Fruit fly (Drosophila melanogaster) whole organism, embryonic: ENCODE data around the gene D.

Experiments used
- CG10959 ChIP-seq: fragments of 200-800 bp; sonication (Bioruptor generic); IDR thresholded peaks from 2 replicates; pipeline ENCODE4 v1.3.6; 2022; ENCODE audit warnings: missing biosample characterization, missing genetic modification characterization
- CG10979 ChIP-seq: fragments of 200-800 bp; sonication (Bioruptor generic); optimal IDR thresholded peaks from 2 replicates; lab custom pipeline; 2018; ENCODE audit warnings: missing biosample characterization, mild to moderate bottlenecking, missing genetic modification characterization, moderate library complexity
- CG14860 ChIP-seq: fragments of 200-800 bp; sonication (Bioruptor generic); IDR thresholded peaks from 3 replicates; pipeline ENCODE4 v1.3.6; 2022; ENCODE audit warnings: missing biosample characterization, missing genetic modification characterization; ENCODE audit not compliant: partially characterized antibody
- CG15269 ChIP-seq: fragments of 200-800 bp; sonication (Bioruptor generic); optimal IDR thresholded peaks from 2 replicates; lab custom pipeline; 2018; ENCODE audit warnings: missing biosample characterization, mild to moderate bottlenecking, missing genetic modification characterization, moderate library complexity
- CG16813 ChIP-seq: fragments of 200-800 bp; sonication (Bioruptor generic); IDR thresholded peaks from 3 replicates; pipeline ENCODE4 v1.3.6; 2022; ENCODE audit warnings: missing biosample characterization, missing genetic modification characterization; ENCODE audit not compliant: partially characterized antibody
- CG1792 ChIP-seq: fragments of 200-800 bp; sonication (Bioruptor generic); optimal IDR thresholded peaks from 2 replicates; lab custom pipeline; 2016; ENCODE audit warnings: missing biosample characterization, missing genetic modification characterization
- CG18262 ChIP-seq: fragments of 200-800 bp; optimal IDR thresholded peaks from 3 replicates; lab custom pipeline; 2019; ENCODE audit warnings: missing biosample characterization, mild to moderate bottlenecking, missing genetic modification characterization, moderate library complexity
- CG18476 ChIP-seq: fragments of 200-800 bp; sonication (Bioruptor generic); optimal IDR thresholded peaks from 2 replicates; lab custom pipeline; 2016; ENCODE audit warnings: missing biosample characterization, mild to moderate bottlenecking, missing genetic modification characterization
- CG2875 ChIP-seq: fragments of 200-800 bp; sonication (Bioruptor generic); optimal IDR thresholded peaks from 2 replicates; lab custom pipeline; 2017; ENCODE audit warnings: missing biosample characterization, mild to moderate bottlenecking, missing genetic modification characterization, missing genetic modification reagents
- CG4360 ChIP-seq: fragments of 200-800 bp; sonication (Bioruptor generic); IDR thresholded peaks from 2 replicates; pipeline ENCODE4 v1.3.6; 2022; ENCODE audit warnings: missing biosample characterization, missing genetic modification characterization
- CG43689 ChIP-seq: fragments of 200-800 bp; sonication (Bioruptor generic); IDR thresholded peaks from 2 replicates; pipeline ENCODE4 v1.3.6; 2022; ENCODE audit warnings: missing biosample characterization, missing genetic modification characterization
- CG4424 ChIP-seq: fragments of 200-800 bp; sonication (Bioruptor generic); optimal IDR thresholded peaks from 3 replicates; lab custom pipeline; 2016; ENCODE audit warnings: missing biosample characterization, missing genetic modification characterization
- CG4707 ChIP-seq: fragments of 200-800 bp; sonication (Bioruptor generic); optimal IDR thresholded peaks from 2 replicates; lab custom pipeline; 2018; ENCODE audit warnings: missing biosample characterization, mild to moderate bottlenecking, missing genetic modification characterization, moderate library complexity
- CG5180 ChIP-seq: fragments of 200-800 bp; sonication (Bioruptor generic); optimal IDR thresholded peaks from 3 replicates; lab custom pipeline; 2017; ENCODE audit warnings: missing biosample characterization, missing genetic modification characterization, mild to moderate bottlenecking, moderate library complexity, missing genetic modification reagents
- CG6854 ChIP-seq: fragments of 200-800 bp; sonication (Bioruptor generic); optimal IDR thresholded peaks from 3 replicates; lab custom pipeline; 2017; ENCODE audit warnings: missing biosample characterization, mild to moderate bottlenecking, missing genetic modification characterization
- CG9727 ChIP-seq: fragments of 200-800 bp; sonication (Bioruptor generic); optimal IDR thresholded peaks from 3 replicates; lab custom pipeline; 2017; ENCODE audit warnings: missing biosample characterization, mild to moderate bottlenecking, missing genetic modification characterization
- CG9817 ChIP-seq: fragments of 200-800 bp; sonication (Bioruptor generic); optimal IDR thresholded peaks from 2 replicates; lab custom pipeline; 2018; ENCODE audit warnings: missing biosample characterization, mild to moderate bottlenecking, missing genetic modification characterization, moderate library complexity
- CG9932 ChIP-seq: fragments of 200-800 bp; sonication (Bioruptor generic); IDR thresholded peaks from 2 replicates; pipeline ENCODE4 v1.3.6; 2022; ENCODE audit warnings: missing biosample characterization, missing genetic modification characterization
- D ChIP-seq, 2 experiments: fragments of 200-800 bp in 1 of 2; fragments of >200 bp in 1 of 2; sonication (Bioruptor generic) in 1 of 2; optimal IDR thresholded peaks; 2 replicates in 1 of 2; 3 replicates in 1 of 2; lab custom pipeline; 2017; ENCODE audit warnings: mild to moderate bottlenecking in 1 of 2, missing biosample characterization in 1 of 2, missing genetic modification characterization in 1 of 2, missing genetic modification reagents in 1 of 2
- MBD-R2 ChIP-seq: fragments of 200-800 bp; sonication (Bioruptor generic); IDR thresholded peaks from 2 replicates; pipeline ENCODE4 v1.3.6; 2022; ENCODE audit warnings: missing biosample characterization, missing genetic modification characterization
- Med ChIP-seq: fragments of 200-800 bp; sonication (Bioruptor generic); peaks from one replicate; lab custom pipeline; 2016; ENCODE audit warnings: missing biosample characterization, missing genetic modification characterization, mild to moderate bottlenecking, inconsistent platforms, moderate library complexity
- Ptx1 ChIP-seq: fragments of 200-800 bp; sonication (Bioruptor generic); IDR thresholded peaks from 2 replicates; pipeline ENCODE4 v1.3.6; 2022; ENCODE audit warnings: missing biosample characterization, missing genetic modification characterization
- Sox100B ChIP-seq: fragments of 200-800 bp; sonication (Bioruptor generic); optimal IDR thresholded peaks from 3 replicates; lab custom pipeline; 2018; ENCODE audit warnings: missing biosample characterization, mild to moderate bottlenecking, missing genetic modification characterization
- Sox102F ChIP-seq: fragments of 200-800 bp; sonication (Bioruptor generic); optimal IDR thresholded peaks from 2 replicates; lab custom pipeline; 2018; ENCODE audit warnings: missing biosample characterization, mild to moderate bottlenecking, missing genetic modification characterization, moderate library complexity
- Xrp1 ChIP-seq: fragments of 200-800 bp; sonication (Bioruptor generic); IDR thresholded peaks from 2 replicates; pipeline ENCODE4 v1.3.6; 2022; ENCODE audit warnings: missing biosample characterization, missing genetic modification characterization
- YL-1 ChIP-seq: fragments of 200-800 bp; sonication (Bioruptor generic); optimal IDR thresholded peaks from 3 replicates; lab custom pipeline; 2017; ENCODE audit warnings: missing biosample characterization, mild to moderate bottlenecking, missing genetic modification characterization
- bsh ChIP-seq, 2 experiments: fragments of 200-800 bp; sonication (Bioruptor generic); optimal IDR thresholded peaks; 2 replicates each; lab custom pipeline; 2017 to 2018; ENCODE audit warnings: mild to moderate bottlenecking in 2 of 2, missing biosample characterization in 2 of 2, missing genetic modification characterization in 2 of 2, moderate library complexity in 1 of 2
- chn ChIP-seq: fragments of 200-800 bp; sonication (Bioruptor generic); optimal IDR thresholded peaks from 2 replicates; lab custom pipeline; 2016; ENCODE audit warnings: missing biosample characterization, missing genetic modification characterization
- ci ChIP-seq: fragments of 200-800 bp; sonication (Bioruptor generic); IDR thresholded peaks from 3 replicates; pipeline ENCODE4 v1.3.6; 2022; ENCODE audit warnings: missing biosample characterization, missing genetic modification characterization
- dmrt99B ChIP-seq: fragments of 200-800 bp; sonication (Bioruptor generic); optimal IDR thresholded peaks from 2 replicates; lab custom pipeline; 2018; ENCODE audit warnings: missing biosample characterization, mild to moderate bottlenecking, missing genetic modification characterization, moderate library complexity
- gem ChIP-seq: fragments of 200-800 bp; sonication (Bioruptor generic); optimal IDR thresholded peaks from 2 replicates; lab custom pipeline; 2019; ENCODE audit warnings: missing biosample characterization, mild to moderate bottlenecking, missing genetic modification characterization, moderate library complexity
- lmd ChIP-seq: fragments of 200-800 bp; sonication (Bioruptor generic); IDR thresholded peaks from 2 replicates; pipeline ENCODE4 v1.3.6; 2022; ENCODE audit warnings: missing biosample characterization, missing genetic modification characterization
- lola ChIP-seq, 3 experiments: fragments of >200 bp in 2 of 3; fragments of 200-800 bp in 1 of 3; sonication (Bioruptor generic) in 1 of 3; optimal IDR thresholded peaks; 2 replicates each; lab custom pipeline; 2017 to 2019; ENCODE audit warnings: missing biosample characterization in 3 of 3, missing genetic modification characterization in 3 of 3, mild to moderate bottlenecking in 1 of 3, moderate library complexity in 1 of 3
- luna ChIP-seq: fragments of 200-800 bp; sonication (Bioruptor generic); optimal IDR thresholded peaks from 2 replicates; lab custom pipeline; 2016; ENCODE audit warnings: missing biosample characterization, missing genetic modification characterization
- mam ChIP-seq: fragments of 200-800 bp; sonication (Bioruptor generic); optimal IDR thresholded peaks from 3 replicates; lab custom pipeline; 2016; ENCODE audit warnings: missing biosample characterization, missing genetic modification characterization
- nau ChIP-seq: fragments of 200-800 bp; sonication (Bioruptor generic); optimal IDR thresholded peaks from 3 replicates; lab custom pipeline; 2017; ENCODE audit warnings: missing biosample characterization, mild to moderate bottlenecking, missing genetic modification characterization, missing genetic modification reagents
- odd ChIP-seq: fragments of 200-800 bp; sonication (Bioruptor generic); optimal IDR thresholded peaks from 2 replicates; lab custom pipeline; 2017; ENCODE audit warnings: missing biosample characterization, mild to moderate bottlenecking, missing genetic modification characterization
- phol ChIP-seq: fragments of 200-800 bp; sonication (Bioruptor generic); optimal IDR thresholded peaks from 3 replicates; lab custom pipeline; 2018; ENCODE audit warnings: missing biosample characterization, mild to moderate bottlenecking, missing genetic modification characterization, moderate library complexity
- row ChIP-seq: fragments of 200-800 bp; sonication (Bioruptor generic); IDR thresholded peaks from 3 replicates; pipeline ENCODE4 v1.3.6; 2022; ENCODE audit warnings: missing biosample characterization, missing genetic modification characterization
- sc ChIP-seq, 3 experiments: fragments of >200 bp in 2 of 3; fragments of 200-800 bp in 1 of 3; sonication (Bioruptor generic) in 1 of 3; optimal IDR thresholded peaks; 2 replicates in 2 of 3; 3 replicates in 1 of 3; lab custom pipeline; 2017; ENCODE audit warnings: mild to moderate bottlenecking in 1 of 3, missing biosample characterization in 1 of 3, missing genetic modification characterization in 1 of 3, missing genetic modification reagents in 1 of 3
- sqz ChIP-seq: fragments of 200-800 bp; sonication (Bioruptor generic); optimal IDR thresholded peaks from 3 replicates; lab custom pipeline; 2018; ENCODE audit warnings: missing biosample characterization, mild to moderate bottlenecking, missing genetic modification characterization
- stc ChIP-seq: fragments of 200-800 bp; sonication (Bioruptor generic); IDR thresholded peaks from 2 replicates; pipeline ENCODE4 v1.3.6; 2022; ENCODE audit warnings: missing biosample characterization, missing genetic modification characterization
- tap ChIP-seq: fragments of 200-800 bp; optimal IDR thresholded peaks from 3 replicates; lab custom pipeline; 2019; ENCODE audit warnings: missing biosample characterization, mild to moderate bottlenecking, missing genetic modification characterization, moderate library complexity
- unpg ChIP-seq: fragments of 200-800 bp; sonication (Bioruptor generic); optimal IDR thresholded peaks from 3 replicates; lab custom pipeline; 2018; ENCODE audit warnings: missing biosample characterization, mild to moderate bottlenecking, missing genetic modification characterization, moderate library complexity
- vvl ChIP-seq: fragments of 200-800 bp; sonication (Bioruptor generic); IDR thresholded peaks from 2 replicates; pipeline ENCODE4 v1.3.6; 2022; ENCODE audit warnings: missing biosample characterization, missing genetic modification characterization
- wor ChIP-seq: fragments of 200-800 bp; sonication (Bioruptor generic); IDR thresholded peaks from 2 replicates; pipeline ENCODE4 v1.3.6; 2022; ENCODE audit warnings: missing biosample characterization, missing genetic modification characterization

The D gene

dm6 chr3L:14172174-14172940, 6.1 kb downstream of the D start (continued):
- TF ChIP-seq CG6854 (GFP tag; lab: Kevin White, UChicago) = peak; percentile 11
- TF ChIP-seq MBD-R2 (GFP tag; lab: Robert Waterston, UW) = no peak
- peak; percentile 34 for TF ChIP-seq CG18476 (GFP tag; lab: Kevin White, UChicago)
- peak; percentile 31 for TF ChIP-seq nau (GFP tag; lab: Kevin White, UChicago)
- TF ChIP-seq unpg (GFP tag; lab: Kevin White, UChicago) = peak; percentile 51
- no peak for TF ChIP-seq mam
- TF ChIP-seq CG9817 (tag; lab: Kevin White, UChicago) = no peak
- peak; percentile 58 for TF ChIP-seq CG2875
- peak; percentile 53 for TF ChIP-seq odd
- peak; percentile 23 for TF ChIP-seq sqz
- peak; percentile 20; the same call in 1 of the 3 replicates for TF ChIP-seq ci (GFP tag; lab: Robert Waterston, UW)
- no peak for TF ChIP-seq sc (optimal IDR thresholded peaks at IDR 0.05; lab: Kevin White, UChicago)
- TF ChIP-seq sc (GFP tag; optimal IDR thresholded peaks at IDR 0.05; lab: Kevin White, UChicago) = peak; percentile 25
- peak; percentile 22 for TF ChIP-seq CG5180 (GFP tag; lab: Kevin White, UChicago)
- TF ChIP-seq lola (GFP tag; optimal IDR thresholded peaks at IDR 0.05; lab: Kevin White, UChicago) = peak in 1 of 3 experiments; percentile 78
- TF ChIP-seq tap = peak; percentile 3
- peak; percentile 49 for TF ChIP-seq CG9727 (GFP tag; lab: Kevin White, UChicago)
- TF ChIP-seq Xrp1 = peak; percentile 47; the same call in 1 of the 2 replicates
- TF ChIP-seq dmrt99B (tag; lab: Kevin White, UChicago) = peak; percentile 66
- no peak for TF ChIP-seq CG14860
- peak; percentile 49 for TF ChIP-seq Sox102F (GFP tag; lab: Kevin White, UChicago)
- TF ChIP-seq CG43689 (GFP tag; lab: Robert Waterston, UW) = no peak
- TF ChIP-seq Sox100B = peak; percentile 68
- peak; percentile 31 for TF ChIP-seq CG15269 (tag; lab: Kevin White, UChicago)
- peak; percentile 50; the same call in 2 of the 3 replicates for TF ChIP-seq row (GFP tag; lab: Robert Waterston, UW)
- peak; percentile 46; the same call in 1 of the 3 replicates for TF ChIP-seq CG16813 (GFP tag; lab: Robert Waterston, UW)
- TF ChIP-seq CG4707 (GFP tag; lab: Kevin White, UChicago) = peak; percentile 10

DNA sequence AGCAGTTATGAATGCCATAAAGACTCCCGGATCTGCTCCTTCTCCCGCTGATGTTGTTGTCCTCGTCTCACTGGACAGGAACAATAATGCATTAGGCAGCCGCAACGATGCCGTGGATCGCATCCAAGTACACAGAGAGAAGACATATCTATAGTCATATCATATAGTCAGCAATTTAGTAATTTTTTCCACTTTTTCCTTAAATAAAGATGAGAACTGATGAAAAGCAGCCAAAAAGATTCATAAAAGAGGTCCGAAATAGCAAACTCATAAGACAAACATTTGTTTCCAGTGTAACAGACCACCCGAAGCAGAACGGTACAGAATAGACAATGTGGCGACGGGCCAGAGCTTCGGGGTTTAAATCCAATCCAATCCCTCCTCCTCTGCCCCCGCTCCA, 7.9 kb downstream of the D start:
- TF ChIP-seq stc (peak; percentile 19; the same call in 1 of the 2 replicates), wor (GFP tag; lab: Robert Waterston, UW) (no peak), lmd (GFP tag; lab: Robert Waterston, UW) (0 out of 2 replicates have a peak, but pooled peaks have one; percentile 23), CG15269 (tag; lab: Kevin White, UChicago) (no peak), CG10979 (tag; lab: Kevin White, UChicago) (peak; percentile 53), tap (no peak), YL-1 (GFP tag; lab: Kevin White, UChicago) (no peak), luna (GFP tag; lab: Kevin White, UChicago) (no peak), dmrt99B (tag; lab: Kevin White, UChicago) (peak; percentile 19), Med (GFP tag; lab: Kevin White, UChicago) (peak; percentile 30), Xrp1 (peak; percentile 57; the same call in 1 of the 2 replicates), chn (GFP tag; lab: Kevin White, UChicago) (no peak), Ptx1 (GFP tag; lab: Robert Waterston, UW) (0 out of 2 replicates have a peak, but pooled peaks have one; percentile 6), gem (tag; lab: Kevin White, UChicago) (peak; percentile 23), CG4360 (peak; percentile 17; the same call in 1 of the 2 replicates), phol (tag; lab: Kevin White, UChicago) (peak; percentile 46), vvl (0 out of 2 replicates have a peak, but pooled peaks have one; percentile 6), D (optimal IDR thresholded peaks at IDR 0.05; lab: Kevin White, UChicago) (no peak), D (GFP tag; optimal IDR thresholded peaks at IDR 0.05; lab: Kevin White, UChicago) (peak; percentile 81), CG9932 (GFP tag; lab: Robert Waterston, UW) (no peak), CG4424 (GFP tag; lab: Kevin White, UChicago) (peak; percentile 17), CG9727 (GFP tag; lab: Kevin White, UChicago) (peak; percentile 18), bsh (GFP tag; optimal IDR thresholded peaks at IDR 0.05; lab: Kevin White, UChicago) (peak in 1 of 2 experiments; percentile 12), CG10959 (GFP tag; lab: Robert Waterston, UW) (peak; percentile 41; the same call in 1 of the 2 replicates), CG18262 (tag; lab: Kevin White, UChicago) (peak; percentile 16), CG1792 (GFP tag; lab: Kevin White, UChicago) (no peak)
